Fruit fly (Drosophila melanogaster) whole organism, embryonic: ENCODE data around the gene blp.
"Not testable (repeated sequence)": the region's sequence is repeated elsewhere in the genome, so short reads cannot be mapped to it uniquely, and the experiment has no call there.

Experiments
- Aef1 ChIP-seq: fragments of 200-800 bp; sonication (Bioruptor generic); IDR thresholded peaks from 3 replicates; pipeline ENCODE4 v1.3.6; 2022; ENCODE audit warnings: missing biosample characterization, missing genetic modification characterization
- CG1024 ChIP-seq: fragments of 200-800 bp; sonication (Bioruptor generic); IDR thresholded peaks from 2 replicates; pipeline ENCODE4 v1.3.6; 2022; ENCODE audit warnings: missing biosample characterization, missing genetic modification characterization
- CG10274 ChIP-seq: fragments of 200-800 bp; sonication (Bioruptor generic); optimal IDR thresholded peaks from 3 replicates; lab custom pipeline; 2017; ENCODE audit warnings: missing biosample characterization, mild to moderate bottlenecking, missing genetic modification characterization
- CG11456 ChIP-seq: fragments of 200-800 bp; sonication (Bioruptor generic); IDR thresholded peaks from 3 replicates; pipeline ENCODE4 v1.3.6; 2022; ENCODE audit warnings: missing biosample characterization, missing genetic modification characterization
- CG11504 ChIP-seq: fragments of 200-800 bp; sonication (Bioruptor generic); optimal IDR thresholded peaks from 3 replicates; lab custom pipeline; 2019; ENCODE audit warnings: missing biosample characterization, mild to moderate bottlenecking, missing genetic modification characterization, moderate library complexity
- CG15269 ChIP-seq: fragments of 200-800 bp; sonication (Bioruptor generic); optimal IDR thresholded peaks from 2 replicates; lab custom pipeline; 2018; ENCODE audit warnings: missing biosample characterization, mild to moderate bottlenecking, missing genetic modification characterization, moderate library complexity
- CG17359 ChIP-seq: fragments of 200-800 bp; sonication (Bioruptor generic); optimal IDR thresholded peaks from 3 replicates; lab custom pipeline; 2018; ENCODE audit warnings: missing biosample characterization, mild to moderate bottlenecking, missing genetic modification characterization, moderate library complexity
- CG3838 ChIP-seq: fragments of 200-800 bp; sonication (Bioruptor generic); optimal IDR thresholded peaks from 3 replicates; lab custom pipeline; 2016; ENCODE audit warnings: missing biosample characterization, missing genetic modification characterization
- CG4360 ChIP-seq: fragments of 200-800 bp; sonication (Bioruptor generic); IDR thresholded peaks from 2 replicates; pipeline ENCODE4 v1.3.6; 2022; ENCODE audit warnings: missing biosample characterization, missing genetic modification characterization
- CG5245 ChIP-seq: fragments of 200-800 bp; sonication (Bioruptor generic); optimal IDR thresholded peaks from 3 replicates; lab custom pipeline; 2016; ENCODE audit warnings: missing biosample characterization, missing genetic modification characterization
- CG8478 ChIP-seq: fragments of >200 bp; optimal IDR thresholded peaks from 2 replicates; lab custom pipeline; 2018
- CG9215 ChIP-seq: fragments of 200-800 bp; sonication (Bioruptor generic); IDR thresholded peaks from 2 replicates; pipeline ENCODE4 v1.3.6; 2022; ENCODE audit warnings: missing biosample characterization, missing genetic modification characterization
- CG9932 ChIP-seq: fragments of 200-800 bp; sonication (Bioruptor generic); IDR thresholded peaks from 2 replicates; pipeline ENCODE4 v1.3.6; 2022; ENCODE audit warnings: missing biosample characterization, missing genetic modification characterization
- E2f2 ChIP-seq: fragments of 200-800 bp; sonication (Bioruptor generic); IDR thresholded peaks from 2 replicates; pipeline ENCODE4 v1.3.6; 2022; ENCODE audit warnings: missing biosample characterization, missing genetic modification characterization
- Ets65A ChIP-seq: fragments of 200-800 bp; sonication (Bioruptor generic); peaks from one replicate; lab custom pipeline; 2016; ENCODE audit warnings: missing biosample characterization, missing genetic modification characterization
- Fer3 ChIP-seq: fragments of 200-800 bp; sonication (Bioruptor generic); optimal IDR thresholded peaks from 2 replicates; lab custom pipeline; 2018; ENCODE audit warnings: missing biosample characterization, mild to moderate bottlenecking, missing genetic modification characterization, moderate library complexity
- MTF-1 ChIP-seq: fragments of 200-800 bp; sonication (Bioruptor generic); optimal IDR thresholded peaks from 2 replicates; lab custom pipeline; 2018; ENCODE audit warnings: missing biosample characterization, mild to moderate bottlenecking, missing genetic modification characterization, borderline replicate concordance
- NK7.1 ChIP-seq: fragments of 200-800 bp; sonication (Bioruptor generic); optimal IDR thresholded peaks from 3 replicates; lab custom pipeline; 2016; ENCODE audit warnings: missing biosample characterization, missing genetic modification characterization
- Neu2 ChIP-seq: fragments of 200-800 bp; sonication (Bioruptor generic); optimal IDR thresholded peaks from 3 replicates; lab custom pipeline; 2016; ENCODE audit warnings: missing biosample characterization, missing genetic modification characterization, borderline replicate concordance
- Oli ChIP-seq: fragments of 200-800 bp; sonication (Bioruptor generic); optimal IDR thresholded peaks from 2 replicates; lab custom pipeline; 2018; ENCODE audit warnings: missing biosample characterization, mild to moderate bottlenecking, missing genetic modification characterization, moderate library complexity
- Opbp ChIP-seq: fragments of 200-800 bp; sonication (Bioruptor generic); IDR thresholded peaks from 3 replicates; pipeline ENCODE4 v1.3.6; 2022; ENCODE audit warnings: missing biosample characterization, missing genetic modification characterization; ENCODE audit not compliant: partially characterized antibody
- Sin3A ChIP-seq: fragments of >200 bp; optimal IDR thresholded peaks from 2 replicates; lab custom pipeline; 2018
- Spps ChIP-seq: fragments of 200-800 bp; sonication (Bioruptor generic); optimal IDR thresholded peaks from 2 replicates; lab custom pipeline; 2018; ENCODE audit warnings: missing biosample characterization, mild to moderate bottlenecking, missing genetic modification characterization
- Stat92E ChIP-seq, 3 experiments: fragments of >200 bp in 2 of 3; fragments of 200-800 bp in 1 of 3; sonication (Bioruptor generic) in 1 of 3; optimal IDR thresholded peaks; 2 replicates each; lab custom pipeline; 2017 to 2019; ENCODE audit warnings: missing biosample characterization in 3 of 3, missing genetic modification characterization in 3 of 3, mild to moderate bottlenecking in 1 of 3, moderate library complexity in 1 of 3
- Xrp1 ChIP-seq: fragments of 200-800 bp; sonication (Bioruptor generic); IDR thresholded peaks from 2 replicates; pipeline ENCODE4 v1.3.6; 2022; ENCODE audit warnings: missing biosample characterization, missing genetic modification characterization
- bsh ChIP-seq, 2 experiments: fragments of 200-800 bp; sonication (Bioruptor generic); optimal IDR thresholded peaks; 2 replicates each; lab custom pipeline; 2017 to 2018; ENCODE audit warnings: mild to moderate bottlenecking in 2 of 2, missing biosample characterization in 2 of 2, missing genetic modification characterization in 2 of 2, moderate library complexity in 1 of 2
- chinmo ChIP-seq: fragments of 200-800 bp; sonication (Bioruptor generic); IDR thresholded peaks from 4 replicates; pipeline ENCODE4 v1.3.6; 2022; ENCODE audit warnings: missing biosample characterization, missing genetic modification characterization; ENCODE audit not compliant: partially characterized antibody
- dysf ChIP-seq: fragments of 200-800 bp; sonication (Bioruptor generic); IDR thresholded peaks from 3 replicates; pipeline ENCODE4 v1.3.6; 2022; ENCODE audit warnings: missing biosample characterization, missing genetic modification characterization
- en ChIP-seq: fragments of 200-800 bp; sonication (Bioruptor generic); optimal IDR thresholded peaks from 2 replicates; lab custom pipeline; 2016; ENCODE audit warnings: missing biosample characterization, missing genetic modification characterization
- gce ChIP-seq: fragments of 200-800 bp; sonication (Bioruptor generic); IDR thresholded peaks from 3 replicates; pipeline ENCODE4 v1.3.6; 2022; ENCODE audit warnings: missing biosample characterization, missing genetic modification characterization
- pita ChIP-seq: fragments of 200-800 bp; sonication (Bioruptor generic); optimal IDR thresholded peaks from 2 replicates; lab custom pipeline; 2017; ENCODE audit warnings: missing biosample characterization, mild to moderate bottlenecking, missing genetic modification characterization
- psq ChIP-seq: fragments of 200-800 bp; sonication (Bioruptor generic); optimal IDR thresholded peaks from 2 replicates; lab custom pipeline; 2017; ENCODE audit warnings: missing biosample characterization, missing genetic modification characterization
- sisA ChIP-seq: fragments of 200-800 bp; sonication (Bioruptor generic); IDR thresholded peaks from 2 replicates; pipeline ENCODE4 v1.3.6; 2022; ENCODE audit warnings: missing biosample characterization, missing genetic modification characterization
- slbo ChIP-seq: fragments of 200-800 bp; sonication (Bioruptor generic); IDR thresholded peaks from 2 replicates; pipeline ENCODE4 v1.3.6; 2022; ENCODE audit warnings: missing biosample characterization, missing genetic modification characterization
- vfl ChIP-seq: fragments of 200-800 bp; sonication (Bioruptor generic); optimal IDR thresholded peaks from 2 replicates; lab custom pipeline; 2016; ENCODE audit warnings: missing biosample characterization, missing genetic modification characterization
- wdn ChIP-seq: fragments of 200-800 bp; sonication (Bioruptor generic); IDR thresholded peaks from 2 replicates; pipeline ENCODE4 v1.3.6; 2022; ENCODE audit warnings: missing biosample characterization, missing genetic modification characterization

Gene blp

dm6 chr3R:15901097-15901709, 32.4 kb upstream of the blp start (continued):
- peak; percentile 67 for TF ChIP-seq CG9215
- TF ChIP-seq dysf = peak; percentile 67; the same call in 2 of the 3 replicates
- TF ChIP-seq E2f2 (GFP tag; lab: Robert Waterston, UW) = peak; percentile 41; the same call in 1 of the 2 replicates
- peak; percentile 81 for TF ChIP-seq CG9932 (GFP tag; lab: Robert Waterston, UW)
- TF ChIP-seq gce (GFP tag; lab: Robert Waterston, UW) = peak; percentile 41; the same call in 1 of the 3 replicates
- TF ChIP-seq wdn = peak; percentile 59; the same call in 1 of the 2 replicates
- peak; percentile 39 for TF ChIP-seq Ets65A (GFP tag; lab: Kevin White, UChicago)
- peak; percentile 39; the same call in 1 of the 2 replicates for TF ChIP-seq Xrp1
- TF ChIP-seq slbo (GFP tag; lab: Robert Waterston, UW) = peak; percentile 84
- peak; percentile 26; the same call in 1 of the 3 replicates for TF ChIP-seq Aef1 (GFP tag; lab: Robert Waterston, UW)
- TF ChIP-seq CG11456 (GFP tag; lab: Robert Waterston, UW) = peak; percentile 46; the same call in 1 of the 3 replicates

DNA sequence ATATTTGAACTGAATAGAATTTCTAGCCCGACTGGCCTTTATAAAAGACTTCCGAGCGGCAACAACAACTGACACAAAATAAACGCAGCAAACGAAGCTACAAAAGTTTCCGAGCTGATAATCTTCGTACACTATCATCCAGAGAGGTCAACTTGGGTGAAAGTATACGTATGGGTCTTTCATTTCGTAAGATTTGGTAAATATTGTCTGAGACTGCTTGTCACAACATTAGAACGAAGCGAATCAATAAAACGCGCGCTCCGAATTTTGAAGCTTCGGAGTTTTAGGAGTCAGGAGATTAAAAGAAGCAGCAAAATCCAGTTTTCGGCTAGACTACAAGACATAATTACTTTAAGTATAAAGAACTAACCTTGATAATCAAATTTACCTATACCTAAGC, 29.1 kb upstream of the blp start, which contains the start of gene glob1:
glob1 (minus strand) TSS at position 101 of the 400 bp plus-strand sequence.
- TF ChIP-seq vfl; NK7.1 (GFP tag; lab: Kevin White, UChicago); Fer3 (tag; lab: Kevin White, UChicago): not testable (repeated sequence)

- TF ChIP-seq CG17359 (tag; lab: Kevin White, UChicago); CG15269 (tag; lab: Kevin White, UChicago); MTF-1 (GFP tag; lab: Kevin White, UChicago): not testable (repeated sequence)
These were observed 25.5 kb upstream of the blp start, which contains the start of gene EndoU for dm6 chr3R:15908098-15908497. Gene EndoU, plus strand, starts transcription at chr3R:15908398.

dm6 chr3R:15913231-15913630, 20.4 kb upstream of the blp start:
- TF ChIP-seq CG1024 (GFP tag; lab: Robert Waterston, UW) = no peak
- TF ChIP-seq sisA (GFP tag; lab: Robert Waterston, UW) = peak; percentile 18; the same call in 1 of the 2 replicates
- no peak for TF ChIP-seq en (GFP tag; lab: Kevin White, UChicago)
- no peak for TF ChIP-seq CG5245 (GFP tag; lab: Kevin White, UChicago)
- TF ChIP-seq CG8478 = no peak
- TF ChIP-seq Stat92E (GFP tag; optimal IDR thresholded peaks at IDR 0.05; lab: Kevin White, UChicago) = no peak
- TF ChIP-seq CG4360 (GFP tag; lab: Robert Waterston, UW) = 0 out of 2 replicates have a peak, but pooled peaks have one; percentile 12
- TF ChIP-seq dysf = 0 out of 3 replicates have a peak, but pooled peaks have one; percentile 21
- no peak for TF ChIP-seq Neu2 (GFP tag; lab: Kevin White, UChicago)
- TF ChIP-seq Opbp (GFP tag; lab: Robert Waterston, UW) = peak; percentile 26; the same call in 1 of the 3 replicates
- TF ChIP-seq CG3838 (GFP tag; lab: Kevin White, UChicago) = peak; percentile 21
- no peak for TF ChIP-seq Sin3A (lab: Kevin White, UChicago)
- TF ChIP-seq CG11504 (tag; lab: Kevin White, UChicago) = peak; percentile 96
- no peak for TF ChIP-seq Oli (tag; lab: Kevin White, UChicago)
- peak; percentile 35 for TF ChIP-seq pita
- TF ChIP-seq chinmo = 0 out of 4 replicates have a peak, but pooled peaks have one; percentile 27

- no peak for TF ChIP-seq bsh (GFP tag; optimal IDR thresholded peaks at IDR 0.05; lab: Kevin White, UChicago)
- TF ChIP-seq CG10274 (GFP tag; lab: Kevin White, UChicago) = no peak
- TF ChIP-seq Spps (tag; lab: Kevin White, UChicago) = no peak
- no peak for TF ChIP-seq psq (GFP tag; lab: Kevin White, UChicago)
- peak; percentile 66 for TF ChIP-seq Ets65A (GFP tag; lab: Kevin White, UChicago)
These were observed 15.7 kb upstream of the blp start, which contains the start of gene CG45105 for dm6 chr3R:15917907-15918306. Gene CG45105, minus strand, starts transcription at chr3R:15918007.
